Fruit fly (Drosophila melanogaster) whole organism, adult: ENCODE measurements around the gene CG2104.

ENCODE experiments used
- CG11617 ChIP-seq: fragments of 200-800 bp; sonication (Bioruptor generic); optimal IDR thresholded peaks from 2 replicates; lab custom pipeline; 2017; ENCODE audit warnings: mild to moderate bottlenecking, missing biosample characterization, missing genetic modification reagents, missing genetic modification characterization
- CG14711 ChIP-seq: fragments of 200-800 bp; sonication (Bioruptor generic); optimal IDR thresholded peaks from 2 replicates; lab custom pipeline; 2018; ENCODE audit warnings: missing biosample characterization, mild to moderate bottlenecking, missing genetic modification characterization, moderate library complexity
- CG1620 ChIP-seq: fragments of 200-800 bp; sonication (Bioruptor generic); optimal IDR thresholded peaks from 2 replicates; lab custom pipeline; 2016; ENCODE audit warnings: missing biosample characterization, missing genetic modification characterization
- Clk ChIP-seq: fragments of 200-800 bp; sonication (Bioruptor generic); optimal IDR thresholded peaks from 2 replicates; lab custom pipeline; 2017; ENCODE audit warnings: missing biosample characterization, missing genetic modification characterization
- Mnt ChIP-seq: fragments of 200-800 bp; sonication (Bioruptor generic); optimal IDR thresholded peaks from 2 replicates; lab custom pipeline; 2016; ENCODE audit warnings: missing biosample characterization, mild to moderate bottlenecking, missing genetic modification characterization
- bab1 ChIP-seq: fragments of 200-800 bp; sonication (Bioruptor generic); optimal IDR thresholded peaks from 3 replicates; lab custom pipeline; 2019; ENCODE audit warnings: missing biosample characterization, mild to moderate bottlenecking, missing genetic modification characterization, moderate library complexity
- cic ChIP-seq: fragments of 200-800 bp; sonication (Bioruptor generic); optimal IDR thresholded peaks from 2 replicates; lab custom pipeline; 2017; ENCODE audit warnings: missing biosample characterization, mild to moderate bottlenecking, missing genetic modification characterization, moderate library complexity
- cnc ChIP-seq, 2 experiments: fragments of >200 bp; optimal IDR thresholded peaks; 2 replicates each; lab custom pipeline; 2017
- kay ChIP-seq: fragments of 200-800 bp; sonication (Bioruptor generic); peaks from one replicate; lab custom pipeline; 2016; ENCODE audit warnings: missing biosample characterization, missing genetic modification characterization, borderline replicate concordance
- ovo ChIP-seq: fragments of 200-800 bp; sonication (Bioruptor generic); optimal IDR thresholded peaks from 2 replicates; lab custom pipeline; 2016; ENCODE audit warnings: missing biosample characterization, missing genetic modification characterization
- pad ChIP-seq: fragments of 200-800 bp; sonication (Bioruptor generic); optimal IDR thresholded peaks from 3 replicates; lab custom pipeline; 2017; ENCODE audit warnings: missing biosample characterization, missing genetic modification characterization, mild to moderate bottlenecking, moderate library complexity, missing genetic modification reagents
- tj ChIP-seq: fragments of 200-800 bp; sonication (Bioruptor generic); optimal IDR thresholded peaks from 3 replicates; lab custom pipeline; 2017; ENCODE audit warnings: missing biosample characterization, mild to moderate bottlenecking, missing genetic modification characterization, moderate library complexity
- toe ChIP-seq: fragments of 200-800 bp; sonication (Bioruptor generic); optimal IDR thresholded peaks from 2 replicates; lab custom pipeline; 2016; ENCODE audit warnings: missing biosample characterization, missing genetic modification characterization

- TF ChIP-seq CG11617, result no peak
- TF ChIP-seq toe (GFP tag; lab: Kevin White, UChicago), result no peak
- no peak for TF ChIP-seq bab1 (GFP tag; lab: Kevin White, UChicago)
- TF ChIP-seq cic (GFP tag; lab: Kevin White, UChicago), result peak; percentile 76
- no peak for TF ChIP-seq CG14711 (tag; lab: Kevin White, UChicago)
- TF ChIP-seq kay (GFP tag; lab: Kevin White, UChicago), result no peak
- TF ChIP-seq CG1620 (GFP tag; lab: Kevin White, UChicago), result no peak
- TF ChIP-seq ovo (GFP tag; lab: Kevin White, UChicago), result peak; percentile 9
- peak; percentile 87 for TF ChIP-seq pad
- no peak for TF ChIP-seq Clk (GFP tag; lab: Kevin White, UChicago)
- no peak for TF ChIP-seq tj
- TF ChIP-seq cnc (optimal IDR thresholded peaks at IDR 0.05; lab: Kevin White, UChicago), result no peak
- no peak for TF ChIP-seq Mnt (GFP tag; lab: Kevin White, UChicago)
Measured at dm6 chr3R:5669740-5670659, 23.1 kb downstream of the CG2104 start.
